Worm (Caenorhabditis elegans) whole organism, L3 larva: Measurements from ENCODE around the gene Y116F11A.6.

Experiments used
- ama-1 ChIP-seq: fragments of 150-350 bp; optimal IDR thresholded peaks from 2 replicates; lab custom pipeline; 2018
- ceh-16 ChIP-seq: sonication (generic microtip); optimal IDR thresholded peaks from 2 replicates; lab custom pipeline; 2017; ENCODE audit warnings: missing biosample characterization, missing genetic modification characterization
- fkh-10 ChIP-seq: sonication (generic microtip); optimal IDR thresholded peaks from 2 replicates; lab custom pipeline; 2017; ENCODE audit warnings: missing biosample characterization, missing genetic modification reagents, missing genetic modification characterization
- mml-1 ChIP-seq: fragments of 150-350 bp; sonication (generic microtip); optimal IDR thresholded peaks from 3 replicates; lab custom pipeline; 2014; ENCODE audit warnings: missing biosample characterization, missing genetic modification characterization
- nhr-12 ChIP-seq: fragments of 150-350 bp; optimal IDR thresholded peaks from 2 replicates; lab custom pipeline; 2014; ENCODE audit warnings: missing biosample characterization, missing genetic modification characterization
- nhr-25 ChIP-seq: sonication (generic microtip); optimal IDR thresholded peaks from 2 replicates; lab custom pipeline; 2017; ENCODE audit warnings: missing biosample characterization, missing genetic modification characterization
- pqm-1 ChIP-seq: fragments of 150-350 bp; optimal IDR thresholded peaks from 2 replicates; lab custom pipeline; 2017; ENCODE audit warnings: missing biosample characterization, missing genetic modification characterization, inconsistent platforms
- sea-2 ChIP-seq: fragments of 150-350 bp; sonication (generic microtip); optimal IDR thresholded peaks from 4 replicates; lab custom pipeline; 2014; ENCODE audit warnings: missing biosample characterization, missing genetic modification reagents, missing genetic modification characterization
- skn-1 ChIP-seq: fragments of 150-350 bp; optimal IDR thresholded peaks from 2 replicates; lab custom pipeline; 2014; ENCODE audit warnings: missing biosample characterization, missing genetic modification characterization

DNA sequence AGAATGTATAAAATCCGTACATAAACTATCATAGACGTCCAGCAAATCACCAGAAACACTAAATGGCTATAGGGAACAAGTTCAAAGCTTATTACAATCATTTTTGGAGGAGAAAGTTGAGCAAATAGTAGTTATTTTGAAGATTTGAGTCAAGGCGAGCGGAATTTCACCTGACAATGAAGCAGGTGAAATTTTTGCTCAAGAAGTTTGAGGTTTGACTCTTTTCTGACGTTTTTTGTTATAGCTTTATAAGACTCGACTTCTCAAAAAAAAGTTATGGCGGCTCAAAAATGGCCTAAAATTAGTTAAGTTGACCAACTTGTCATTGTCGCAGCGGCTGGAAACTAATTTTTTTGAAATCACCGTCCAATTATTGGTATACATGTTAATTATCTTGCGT, 10.5 kb upstream of the Y116F11A.6 start, which contains the start of gene srv-3:
- TF ChIP-seq pqm-1: no peak
- no peak for TF ChIP-seq fkh-10 (GFP tag; lab: Kevin White, UChicago)
- TF ChIP-seq mml-1: no peak
- TF ChIP-seq skn-1 (tag; lab: Kevin White, UChicago): no peak
- TF ChIP-seq ceh-16 (tag; lab: Kevin White, UChicago): no peak
- no peak for TF ChIP-seq nhr-12
- TF ChIP-seq sea-2 (GFP tag; lab: Kevin White, UChicago): no peak
- TF ChIP-seq ama-1: no peak
- no peak for TF ChIP-seq nhr-25 (tag; lab: Kevin White, UChicago)
